Fruit fly (Drosophila melanogaster): Measurements from ENCODE around the gene Epp.

- no peak for TF ChIP-seq CG8478 (optimal IDR thresholded peaks at IDR 0.05)
- no peak for TF ChIP-seq usp (GFP tag; optimal IDR thresholded peaks at IDR 0.05)
- TF ChIP-seq pan (optimal IDR thresholded peaks at IDR 0.05) = no peak
- TF ChIP-seq psq (optimal IDR thresholded peaks at IDR 0.05) = no peak
- TF ChIP-seq EcR (GFP tag; optimal IDR thresholded peaks at IDR 0.05) = no peak
- no peak for TF ChIP-seq Dll (optimal IDR thresholded peaks at IDR 0.05)
Observed at dm6 chr3R:24012038-24012693, 19.4 kb upstream of the Epp start.

Data from whole organism.